Worm (Caenorhabditis elegans) whole organism, L4 larva: ENCODE measurements around the gene F53F4.1.

Experiments used
- D1046.2 ChIP-seq: fragments of 200-800 bp; sonication (Bioruptor generic); IDR thresholded peaks from 2 replicates; pipeline ENCODE4 v1.3.6; 2022; ENCODE audit warnings: missing genetic modification characterization, missing compliant biosample characterization
- F10B5.3 ChIP-seq: sonication (generic microtip); optimal IDR thresholded peaks from 2 replicates; lab custom pipeline; 2016; ENCODE audit warnings: mild to moderate bottlenecking, missing genetic modification characterization, missing compliant biosample characterization
- Y105C5A.15 ChIP-seq: fragments of 200-800 bp; sonication (Bioruptor generic); IDR thresholded peaks from 2 replicates; pipeline ENCODE4 v1.3.6; 2022; ENCODE audit warnings: missing genetic modification characterization, missing compliant biosample characterization
- Y75B8A.6 ChIP-seq: fragments of 200-800 bp; sonication (Bioruptor generic); IDR thresholded peaks from 2 replicates; pipeline ENCODE4 v1.3.6; 2022; ENCODE audit warnings: missing genetic modification reagents, missing genetic modification characterization, missing compliant biosample characterization
- ZK337.2 ChIP-seq: fragments of 200-800 bp; sonication (Bioruptor generic); IDR thresholded peaks from 2 replicates; pipeline ENCODE4 v1.3.6; 2022; ENCODE audit warnings: missing genetic modification reagents, missing genetic modification characterization, missing compliant biosample characterization
- aha-1 ChIP-seq: fragments of 150-350 bp; peaks from one replicate; lab custom pipeline; 2014; ENCODE audit warnings: missing biosample characterization, missing genetic modification characterization
- attf-4 ChIP-seq: sonication (generic microtip); optimal IDR thresholded peaks from 3 replicates; lab custom pipeline; 2017; ENCODE audit warnings: missing biosample characterization, missing genetic modification characterization
- ceh-28 ChIP-seq: fragments of 150-350 bp; optimal IDR thresholded peaks from 2 replicates; lab custom pipeline; 2014; ENCODE audit warnings: missing biosample characterization, missing genetic modification reagents, missing genetic modification characterization
- ceh-32 ChIP-seq: sonication (generic microtip); optimal IDR thresholded peaks from 2 replicates; lab custom pipeline; 2016; ENCODE audit warnings: mild to moderate bottlenecking, missing genetic modification characterization, missing compliant biosample characterization; ENCODE audit not compliant: poor library complexity
- ceh-44 ChIP-seq: fragments of 200-800 bp; sonication (Bioruptor generic); IDR thresholded peaks from 2 replicates; pipeline ENCODE4 v1.3.6; 2022; ENCODE audit warnings: missing genetic modification reagents, missing genetic modification characterization, missing compliant biosample characterization
- ceh-62 ChIP-seq: sonication (generic microtip); optimal IDR thresholded peaks from 2 replicates; lab custom pipeline; 2017; ENCODE audit warnings: missing biosample characterization, missing genetic modification characterization
- daf-16 ChIP-seq, 3 experiments: sonication (generic microtip); optimal IDR thresholded peaks; 2 replicates each; lab custom pipeline; 2016 to 2017; ENCODE audit warnings: missing genetic modification characterization in 3 of 3, missing genetic modification reagents in 3 of 3, mild to moderate bottlenecking in 2 of 3, missing compliant biosample characterization in 2 of 3, missing biosample characterization in 1 of 3, moderate library complexity in 1 of 3
- dmd-6 ChIP-seq: fragments of 200-800 bp; sonication (Bioruptor generic); IDR thresholded peaks from 2 replicates; pipeline ENCODE4 v1.3.6; 2022; ENCODE audit warnings: missing genetic modification reagents, missing genetic modification characterization, missing compliant biosample characterization
- dmd-9 ChIP-seq: fragments of 200-800 bp; sonication (Bioruptor generic); IDR thresholded peaks from 2 replicates; pipeline ENCODE4 v1.3.6; 2022; ENCODE audit warnings: missing genetic modification reagents, missing genetic modification characterization, missing compliant biosample characterization
- duxl-1 ChIP-seq: sonication (generic microtip); optimal IDR thresholded peaks from 2 replicates; lab custom pipeline; 2016; ENCODE audit warnings: mild to moderate bottlenecking, missing genetic modification characterization, moderate library complexity, missing compliant biosample characterization; ENCODE audit not compliant: poor library complexity
- dve-1 ChIP-seq: sonication (generic microtip); optimal IDR thresholded peaks from 2 replicates; lab custom pipeline; 2017; ENCODE audit warnings: antibody characterized with exemption, mild to moderate bottlenecking, missing genetic modification characterization, missing compliant biosample characterization; ENCODE audit not compliant: insufficient read depth
- egl-43 ChIP-seq: fragments of 200-800 bp; sonication (Bioruptor generic); IDR thresholded peaks from 2 replicates; pipeline ENCODE4 v1.3.6; 2022; ENCODE audit warnings: missing genetic modification reagents, missing genetic modification characterization, missing compliant biosample characterization
- fkh-10 ChIP-seq: fragments of 150-350 bp; optimal IDR thresholded peaks from 2 replicates; lab custom pipeline; 2014; ENCODE audit warnings: missing biosample characterization, missing genetic modification reagents, missing genetic modification characterization
- hlh-11 ChIP-seq: fragments of 200-800 bp; sonication (Bioruptor generic); optimal IDR thresholded peaks from 2 replicates; lab custom pipeline; 2018; ENCODE audit warnings: mild to moderate bottlenecking, missing genetic modification characterization, missing compliant biosample characterization
- lin-29 ChIP-seq: fragments of 200-800 bp; sonication (Bioruptor generic); IDR thresholded peaks from 2 replicates; pipeline ENCODE4 v1.3.6; 2022; ENCODE audit warnings: missing genetic modification reagents, missing genetic modification characterization, missing compliant biosample characterization
- lin-39 ChIP-seq: fragments of 150-350 bp; optimal IDR thresholded peaks from 2 replicates; lab custom pipeline; 2014; ENCODE audit warnings: missing biosample characterization, missing genetic modification reagents, missing genetic modification characterization
- madf-5 ChIP-seq, 2 experiments: fragments of 200-800 bp; sonication (Bioruptor generic); IDR thresholded peaks; 2 replicates each; pipeline ENCODE4 v1.3.6; 2022; ENCODE audit warnings: missing compliant biosample characterization in 2 of 2, missing genetic modification characterization in 2 of 2
- mdt-29 ChIP-seq: fragments of 200-800 bp; sonication (Bioruptor generic); IDR thresholded peaks from 2 replicates; pipeline ENCODE4 v1.3.6; 2022; ENCODE audit warnings: missing genetic modification reagents, missing genetic modification characterization, missing compliant biosample characterization
- mep-1 ChIP-seq: fragments of 150-350 bp; sonication (generic microtip); optimal IDR thresholded peaks from 3 replicates; lab custom pipeline; 2014; ENCODE audit warnings: missing biosample characterization, missing genetic modification characterization
- mes-2 ChIP-seq: sonication (generic microtip); optimal IDR thresholded peaks from 2 replicates; lab custom pipeline; 2016; ENCODE audit warnings: missing genotype, mild to moderate bottlenecking, missing genetic modification characterization, missing compliant biosample characterization; ENCODE audit not compliant: poor library complexity, severe bottlenecking
- mxl-3 ChIP-seq: fragments of 200-800 bp; sonication (Bioruptor generic); optimal IDR thresholded peaks from 2 replicates; lab custom pipeline; 2018; ENCODE audit warnings: mild to moderate bottlenecking, missing genetic modification characterization, missing compliant biosample characterization
- nhr-41 ChIP-seq: fragments of 200-800 bp; sonication (Bioruptor generic); IDR thresholded peaks from 2 replicates; pipeline ENCODE4 v1.3.6; 2022; ENCODE audit warnings: missing genetic modification reagents, missing genetic modification characterization, missing compliant biosample characterization
- nhr-42 ChIP-seq: fragments of 200-800 bp; sonication (Bioruptor generic); IDR thresholded peaks from 2 replicates; pipeline ENCODE4 v1.3.6; 2022; ENCODE audit warnings: missing genetic modification characterization, missing compliant biosample characterization
- nhr-48 ChIP-seq: sonication (generic microtip); optimal IDR thresholded peaks from 2 replicates; lab custom pipeline; 2016; ENCODE audit warnings: mild to moderate bottlenecking, missing genetic modification characterization, missing compliant biosample characterization
- nhr-6 ChIP-seq: fragments of 150-350 bp; optimal IDR thresholded peaks from 2 replicates; lab custom pipeline; 2014; ENCODE audit warnings: missing biosample characterization, missing genetic modification characterization
- php-3 ChIP-seq: fragments of 200-800 bp; sonication (Bioruptor generic); IDR thresholded peaks from 2 replicates; pipeline ENCODE4 v1.3.6; 2022; ENCODE audit warnings: missing genetic modification reagents, missing genetic modification characterization, missing compliant biosample characterization
- pqm-1 ChIP-seq: sonication (generic microtip); optimal IDR thresholded peaks from 2 replicates; lab custom pipeline; 2017; ENCODE audit warnings: missing biosample characterization, missing genetic modification characterization
- snpc-4 ChIP-seq: fragments of 150-350 bp; optimal IDR thresholded peaks from 2 replicates; lab custom pipeline; 2014; ENCODE audit warnings: missing biosample characterization, missing genetic modification characterization
- spr-1 ChIP-seq: sonication (generic microtip); optimal IDR thresholded peaks from 2 replicates; lab custom pipeline; 2016; ENCODE audit warnings: mild to moderate bottlenecking, missing genetic modification characterization, missing compliant biosample characterization
- tra-1 ChIP-seq: fragments of 200-800 bp; sonication (Bioruptor generic); IDR thresholded peaks from 2 replicates; pipeline ENCODE4 v1.3.6; 2022; ENCODE audit warnings: missing genetic modification reagents, missing genetic modification characterization, missing compliant biosample characterization
- unc-39 ChIP-seq: sonication (generic microtip); optimal IDR thresholded peaks from 2 replicates; lab custom pipeline; 2017; ENCODE audit warnings: missing biosample characterization, missing genetic modification characterization
- unc-62 ChIP-seq, 3 experiments: fragments of 150-350 bp in 1 of 3; sonication (generic microtip); optimal IDR thresholded peaks in 2 of 3; peaks in 1 of 3; 1 replicate in 1 of 3; 2 replicates in 2 of 3; lab custom pipeline; 2014 to 2017; ENCODE audit warnings: missing biosample characterization in 3 of 3, missing genetic modification characterization in 3 of 3, missing genetic modification reagents in 3 of 3, missing genotype in 1 of 3
- zag-1 ChIP-seq: fragments of 150-350 bp; optimal IDR thresholded peaks from 2 replicates; lab custom pipeline; 2014; ENCODE audit warnings: missing biosample characterization, missing genetic modification characterization

The F53F4.1 gene

ce11 chrV:13578637-13579036 is 5.9 kb upstream of the F53F4.1 start, which contains the start of gene C50B8.6 (continued):
- no peak for TF ChIP-seq fkh-10 (GFP tag; lab: Kevin White, UChicago)
- TF ChIP-seq hlh-11 (tag; lab: Kevin White, UChicago) = peak; percentile 36
- no peak for TF ChIP-seq lin-39 (tag; lab: Kevin White, UChicago)
- TF ChIP-seq nhr-42 (GFP tag; lab: Robert Waterston, UW) = no peak
- no peak for TF ChIP-seq madf-5 (GFP tag; IDR thresholded peaks at IDR 0.05; lab: Robert Waterston, UW)
- no peak for TF ChIP-seq daf-16 (GFP tag; optimal IDR thresholded peaks at IDR 0.05; lab: Kevin White, UChicago)
- peak; percentile 77 for TF ChIP-seq daf-16 (tag; optimal IDR thresholded peaks at IDR 0.05; lab: Kevin White, UChicago)
- TF ChIP-seq mxl-3 (GFP tag; lab: Kevin White, UChicago) = peak; percentile 26
- TF ChIP-seq pqm-1 = peak; percentile 91
- no peak for TF ChIP-seq attf-4

- TF ChIP-seq php-3 (GFP tag; lab: Robert Waterston, UW) (no peak), ceh-44 (GFP tag; lab: Robert Waterston, UW) (no peak), nhr-41 (GFP tag; lab: Robert Waterston, UW) (no peak), mdt-29 (GFP tag; lab: Robert Waterston, UW) (no peak), nhr-48 (no peak), Y105C5A.15 (no peak), aha-1 (tag; lab: Kevin White, UChicago) (no peak), ceh-28 (tag; lab: Kevin White, UChicago) (no peak), ceh-62 (tag; lab: Kevin White, UChicago) (no peak), Y75B8A.6 (GFP tag; lab: Robert Waterston, UW) (no peak), F10B5.3 (tag; lab: Kevin White, UChicago) (no peak), attf-4 (no peak), mep-1 (tag; lab: Kevin White, UChicago) (peak; percentile 8), ceh-32 (tag; lab: Kevin White, UChicago) (no peak), duxl-1 (peak; percentile 0), daf-16 (GFP tag; optimal IDR thresholded peaks at IDR 0.05; lab: Kevin White, UChicago) (no peak), daf-16 (tag; optimal IDR thresholded peaks at IDR 0.05; lab: Kevin White, UChicago) (peak; percentile 70), zag-1 (tag; lab: Kevin White, UChicago) (no peak), pqm-1 (peak; percentile 63), snpc-4 (tag; lab: Kevin White, UChicago) (no peak), nhr-6 (peak; percentile 88), dve-1 (tag; lab: Kevin White, UChicago) (peak; percentile 65), dmd-9 (GFP tag; lab: Robert Waterston, UW) (no peak), lin-29 (GFP tag; lab: Robert Waterston, UW) (no peak), D1046.2 (GFP tag; lab: Robert Waterston, UW) (no peak), mes-2 (tag; lab: Kevin White, UChicago) (peak; percentile 53), unc-39 (no peak), egl-43 (GFP tag; lab: Robert Waterston, UW) (no peak), unc-62 (GFP tag; optimal IDR thresholded peaks at IDR 0.05 in 1 of 2; lab: Kevin White, UChicago) (peak in 1 of 2 experiments; percentile 85), unc-62 (tag; optimal IDR thresholded peaks at IDR 0.05; lab: Kevin White, UChicago) (no peak), ZK337.2 (no peak), mxl-3 (GFP tag; lab: Kevin White, UChicago) (no peak), dmd-6 (GFP tag; lab: Robert Waterston, UW) (peak; percentile 8; the same call in 1 of the 2 replicates), tra-1 (GFP tag; lab: Robert Waterston, UW) (no peak), spr-1 (no peak)
Measured at ce11 chrV:13580696-13581095, 3.9 kb upstream of the F53F4.1 start, which contains the start of gene C50B8.5. TSS of gene C50B8.5 (plus strand) at chrV:13580968.
